Fruit fly (Drosophila melanogaster): ENCODE data around the gene CG13856.

The CG13856 gene

dm6 chr3R:22432200-22432804 is 29.8 kb downstream of the CG13856 start (continued):
- peak; percentile 96 for TF ChIP-seq abd-A (tag; optimal IDR thresholded peaks at IDR 0.05)
- TF ChIP-seq az2 (GFP tag; optimal IDR thresholded peaks at IDR 0.05), result no peak
- TF ChIP-seq wek (GFP tag; optimal IDR thresholded peaks at IDR 0.05), result no peak
- no peak for TF ChIP-seq CG42726 (GFP tag; IDR thresholded peaks at IDR 0.05; ENCODE audit: partially characterized antibody)
- no peak for TF ChIP-seq dmrt11E (tag; optimal IDR thresholded peaks at IDR 0.05)
- peak; percentile 77 for TF ChIP-seq CG15269 (tag; optimal IDR thresholded peaks at IDR 0.05)
- peak; percentile 79 for TF ChIP-seq grn (GFP tag; optimal IDR thresholded peaks at IDR 0.05)
- TF ChIP-seq CG2199 (GFP tag; IDR thresholded peaks at IDR 0.05), result no peak
- no peak for TF ChIP-seq CG12219 (GFP tag; optimal IDR thresholded peaks at IDR 0.05)
- no peak for TF ChIP-seq CG10431 (GFP tag; optimal IDR thresholded peaks at IDR 0.05)
- TF ChIP-seq sd (tag; optimal IDR thresholded peaks at IDR 0.05), result peak; percentile 31
- TF ChIP-seq stwl (tag; optimal IDR thresholded peaks at IDR 0.05), result no peak
- TF ChIP-seq oc (tag; optimal IDR thresholded peaks at IDR 0.05), result peak; percentile 79
- no peak for TF ChIP-seq row (GFP tag; IDR thresholded peaks at IDR 0.05)
- TF ChIP-seq Awh (GFP tag; IDR thresholded peaks at IDR 0.05), result peak; percentile 70
- no peak for TF ChIP-seq shn (GFP tag; optimal IDR thresholded peaks at IDR 0.05)
- TF ChIP-seq CG1603 (tag; optimal IDR thresholded peaks at IDR 0.05), result no peak
- no peak for TF ChIP-seq CG17912 (GFP tag; optimal IDR thresholded peaks at IDR 0.05)

- TF ChIP-seq CG9876 (GFP tag; optimal IDR thresholded peaks at IDR 0.05) (no peak), pros (GFP tag; optimal IDR thresholded peaks at IDR 0.05) (peak; percentile 28), vnd (GFP tag; IDR thresholded peaks at IDR 0.05; ENCODE audit: partially characterized antibody) (0 out of 3 replicates have a peak, but pooled peaks have one; percentile 7)
These were observed 33.6 kb downstream of the CG13856 start, which contains the start of gene CG13847 for dm6 chr3R:22436050-22436449. Gene CG13847, minus strand, starts transcription at chr3R:22436150.

dm6 chr3R:22438301-22438700 is 35.8 kb downstream of the CG13856 start:
- TF ChIP-seq slbo (GFP tag; IDR thresholded peaks at IDR 0.05) (no peak), CG1024 (GFP tag; IDR thresholded peaks at IDR 0.05) (no peak), CG14667 (GFP tag; IDR thresholded peaks at IDR 0.05) (no peak), CG12659 (GFP tag; optimal IDR thresholded peaks at IDR 0.05) (no peak), Rx (GFP tag; IDR thresholded peaks at IDR 0.05) (no peak), nmo (GFP tag; optimal IDR thresholded peaks at IDR 0.05) (no peak), psq (GFP tag; optimal IDR thresholded peaks at IDR 0.05) (no peak), Abd-B (GFP tag; optimal IDR thresholded peaks at IDR 0.05) (no peak), cato (GFP tag; optimal IDR thresholded peaks at IDR 0.05; ENCODE audit: borderline replicate concordance) (no peak), grn (GFP tag; optimal IDR thresholded peaks at IDR 0.05) (no peak), otp (GFP tag; IDR thresholded peaks at IDR 0.05) (no peak), grau (tag; optimal IDR thresholded peaks at IDR 0.05) (no peak), CG18599 (GFP tag; optimal IDR thresholded peaks at IDR 0.05) (no peak), nerfin-1 (tag; optimal IDR thresholded peaks at IDR 0.05) (no peak), lilli (GFP tag; optimal IDR thresholded peaks at IDR 0.05) (no peak), CG10147 (GFP tag; optimal IDR thresholded peaks at IDR 0.05) (no peak), unpg (GFP tag; optimal IDR thresholded peaks at IDR 0.05) (no peak), her (GFP tag; optimal IDR thresholded peaks at IDR 0.05) (no peak), CG8924 (tag; optimal IDR thresholded peaks at IDR 0.05) (no peak), al (GFP tag; IDR thresholded peaks at IDR 0.05) (no peak), CG8359 (GFP tag; optimal IDR thresholded peaks at IDR 0.05; ENCODE audit: borderline replicate concordance) (no peak), chn (GFP tag; optimal IDR thresholded peaks at IDR 0.05) (no peak), CG33213 (GFP tag; optimal IDR thresholded peaks at IDR 0.05) (no peak), pros (GFP tag; optimal IDR thresholded peaks at IDR 0.05) (peak; percentile 20), bbx (GFP tag; IDR thresholded peaks at IDR 0.05; ENCODE audit: partially characterized antibody) (no peak), abd-A (tag; optimal IDR thresholded peaks at IDR 0.05) (peak; percentile 60), CG14014 (GFP tag; IDR thresholded peaks at IDR 0.05) (no peak), CTCF (GFP tag; optimal IDR thresholded peaks at IDR 0.05) (no peak), CG13296 (GFP tag; optimal IDR thresholded peaks at IDR 0.05) (no peak), vvl (GFP tag; IDR thresholded peaks at IDR 0.05) (peak; percentile 66; the same call in 1 of the 2 replicates)
